Worm (Caenorhabditis elegans): ENCODE results near the gene Y54G2A.52.

ce11 chrIV:2748863-2749451, 49.5 kb downstream of the Y54G2A.52 start:
- TF ChIP-seq mls-2 (tag; optimal IDR thresholded peaks at IDR 0.05) (no peak), elt-3 (tag; optimal IDR thresholded peaks at IDR 0.05) (no peak), snpc-4 (tag; optimal IDR thresholded peaks at IDR 0.05) (no peak), ceh-43 (GFP tag; optimal IDR thresholded peaks at IDR 0.05) (no peak), tbx-8 (GFP tag; optimal IDR thresholded peaks at IDR 0.05) (no peak), pha-4 (tag; optimal IDR thresholded peaks at IDR 0.05) (no peak), ztf-11 (tag; optimal IDR thresholded peaks at IDR 0.05) (no peak), lin-32 (GFP tag; optimal IDR thresholded peaks at IDR 0.05) (no peak)

All from whole organism, mixed stage, embryonic.